Fruit fly (Drosophila melanogaster) whole organism, prepupa: ENCODE results near the gene CG15544.

Experiments used
- Blimp-1 ChIP-seq: fragments of 200-800 bp; sonication (Bioruptor generic); optimal IDR thresholded peaks from 3 replicates; lab custom pipeline; 2017; ENCODE audit warnings: missing biosample characterization, missing genetic modification characterization, mild to moderate bottlenecking, moderate library complexity, missing genetic modification reagents
- CG10669 ChIP-seq: fragments of 200-800 bp; sonication (Bioruptor generic); optimal IDR thresholded peaks from 3 replicates; lab custom pipeline; 2018; ENCODE audit warnings: missing biosample characterization, mild to moderate bottlenecking, missing genetic modification characterization, moderate library complexity
- CG11294 ChIP-seq: fragments of 200-800 bp; sonication (Bioruptor generic); IDR thresholded peaks from 2 replicates; pipeline ENCODE4 v1.3.6; 2022; ENCODE audit warnings: missing biosample characterization, missing genetic modification characterization
- CG11902 ChIP-seq: fragments of 200-800 bp; sonication (Bioruptor generic); optimal IDR thresholded peaks from 3 replicates; lab custom pipeline; 2016; ENCODE audit warnings: missing biosample characterization, missing genetic modification characterization
- CG15336 ChIP-seq: fragments of 200-800 bp; sonication (Bioruptor generic); IDR thresholded peaks from 2 replicates; pipeline ENCODE4 v1.3.6; 2022; ENCODE audit warnings: missing biosample characterization, missing genetic modification characterization
- CG1621 ChIP-seq: fragments of 200-800 bp; sonication (Bioruptor generic); optimal IDR thresholded peaks from 3 replicates; lab custom pipeline; 2018; ENCODE audit warnings: missing biosample characterization, mild to moderate bottlenecking, missing genetic modification characterization
- CG16779 ChIP-seq: fragments of 200-800 bp; sonication (Bioruptor generic); optimal IDR thresholded peaks from 3 replicates; lab custom pipeline; 2017; ENCODE audit warnings: missing biosample characterization, mild to moderate bottlenecking, missing genetic modification characterization
- CG3032 ChIP-seq: fragments of 200-800 bp; optimal IDR thresholded peaks from 2 replicates; lab custom pipeline; 2019; ENCODE audit warnings: missing biosample characterization, mild to moderate bottlenecking, missing genetic modification characterization, moderate library complexity
- CG31627 ChIP-seq: fragments of 200-800 bp; sonication (Bioruptor generic); optimal IDR thresholded peaks from 3 replicates; lab custom pipeline; 2016; ENCODE audit warnings: missing biosample characterization, missing genetic modification characterization
- CG34406 ChIP-seq: fragments of 200-800 bp; sonication (Bioruptor generic); optimal IDR thresholded peaks from 3 replicates; lab custom pipeline; 2016; ENCODE audit warnings: missing biosample characterization, missing genetic modification characterization
- CG3919 ChIP-seq: fragments of 200-800 bp; sonication (Bioruptor generic); optimal IDR thresholded peaks from 3 replicates; lab custom pipeline; 2016; ENCODE audit warnings: missing biosample characterization, missing genetic modification characterization
- CG4318 ChIP-seq: fragments of 200-800 bp; sonication (Bioruptor generic); optimal IDR thresholded peaks from 3 replicates; lab custom pipeline; 2017; ENCODE audit warnings: missing biosample characterization, mild to moderate bottlenecking, missing genetic modification characterization
- CG6163 ChIP-seq: fragments of 200-800 bp; sonication (Bioruptor generic); IDR thresholded peaks from 3 replicates; pipeline ENCODE4 v1.3.6; 2022; ENCODE audit warnings: missing biosample characterization, missing genetic modification characterization
- CG6276 ChIP-seq: fragments of 200-800 bp; sonication (Bioruptor generic); optimal IDR thresholded peaks from 2 replicates; lab custom pipeline; 2017; ENCODE audit warnings: missing biosample characterization, mild to moderate bottlenecking, missing genetic modification characterization
- CG6792 ChIP-seq: fragments of 200-800 bp; sonication (Bioruptor generic); optimal IDR thresholded peaks from 3 replicates; lab custom pipeline; 2016; ENCODE audit warnings: missing biosample characterization, missing genetic modification characterization
- CG6854 ChIP-seq: fragments of 200-800 bp; sonication (Bioruptor generic); optimal IDR thresholded peaks from 2 replicates; lab custom pipeline; 2017; ENCODE audit warnings: missing biosample characterization, mild to moderate bottlenecking, missing genetic modification characterization
- CG7368 ChIP-seq: fragments of 200-800 bp; sonication (Bioruptor generic); optimal IDR thresholded peaks from 3 replicates; lab custom pipeline; 2016; ENCODE audit warnings: missing biosample characterization, missing genetic modification characterization
- CG8119 ChIP-seq: fragments of 200-800 bp; sonication (Bioruptor generic); IDR thresholded peaks from 3 replicates; pipeline ENCODE4 v1.3.6; 2022; ENCODE audit warnings: missing biosample characterization, missing genetic modification characterization
- CG8319 ChIP-seq: fragments of 200-800 bp; sonication (Bioruptor generic); optimal IDR thresholded peaks from 3 replicates; lab custom pipeline; 2016; ENCODE audit warnings: missing biosample characterization, missing genetic modification characterization
- CG8632 ChIP-seq: fragments of 200-800 bp; sonication (Bioruptor generic); optimal IDR thresholded peaks from 3 replicates; lab custom pipeline; 2016; ENCODE audit warnings: missing biosample characterization, missing genetic modification characterization
- CG9139 ChIP-seq: fragments of 200-800 bp; sonication (Bioruptor generic); optimal IDR thresholded peaks from 3 replicates; lab custom pipeline; 2017; ENCODE audit warnings: missing biosample characterization, mild to moderate bottlenecking, missing genetic modification characterization
- Eip75B ChIP-seq: fragments of 200-800 bp; sonication (Bioruptor generic); optimal IDR thresholded peaks from 3 replicates; lab custom pipeline; 2016; ENCODE audit warnings: missing biosample characterization, missing genetic modification characterization
- Eip93F ChIP-seq: fragments of 200-800 bp; sonication (Bioruptor generic); optimal IDR thresholded peaks from 2 replicates; lab custom pipeline; 2016; ENCODE audit warnings: missing biosample characterization, mild to moderate bottlenecking, missing genetic modification characterization
- Gug ChIP-seq: fragments of 200-800 bp; sonication (Bioruptor generic); IDR thresholded peaks from 2 replicates; pipeline ENCODE4 v1.3.6; 2022; ENCODE audit warnings: missing biosample characterization, missing genetic modification characterization
- Hr38 ChIP-seq: sonication (Bioruptor generic); optimal IDR thresholded peaks from 2 replicates; lab custom pipeline; 2016; ENCODE audit warnings: missing biosample characterization, missing genetic modification characterization
- Hr39 ChIP-seq: fragments of 200-800 bp; sonication (Bioruptor generic); optimal IDR thresholded peaks from 2 replicates; lab custom pipeline; 2016; ENCODE audit warnings: missing biosample characterization, missing genetic modification characterization
- Lpt ChIP-seq: fragments of 200-800 bp; sonication (Bioruptor generic); optimal IDR thresholded peaks from 3 replicates; lab custom pipeline; 2016; ENCODE audit warnings: missing biosample characterization, missing genetic modification characterization
- Met ChIP-seq: fragments of 200-800 bp; sonication (Bioruptor generic); optimal IDR thresholded peaks from 3 replicates; lab custom pipeline; 2016; ENCODE audit warnings: missing biosample characterization, missing genetic modification characterization
- Smox ChIP-seq: fragments of 200-800 bp; sonication (Bioruptor generic); optimal IDR thresholded peaks from 3 replicates; lab custom pipeline; 2016; ENCODE audit warnings: missing biosample characterization, missing genetic modification characterization
- Sox14 ChIP-seq: fragments of 200-800 bp; sonication (Bioruptor generic); optimal IDR thresholded peaks from 3 replicates; lab custom pipeline; 2016; ENCODE audit warnings: missing biosample characterization, missing genetic modification characterization
- achi ChIP-seq: fragments of 200-800 bp; sonication (Bioruptor generic); optimal IDR thresholded peaks from 3 replicates; lab custom pipeline; 2016; ENCODE audit warnings: missing biosample characterization, missing genetic modification characterization
- acj6 ChIP-seq: fragments of 200-800 bp; sonication (Bioruptor generic); optimal IDR thresholded peaks from 3 replicates; lab custom pipeline; 2016; ENCODE audit warnings: missing biosample characterization, missing genetic modification characterization
- cyc ChIP-seq: fragments of 200-800 bp; sonication (Bioruptor generic); optimal IDR thresholded peaks from 3 replicates; lab custom pipeline; 2016; ENCODE audit warnings: missing biosample characterization, missing genetic modification characterization
- dac ChIP-seq: fragments of 200-800 bp; sonication (Bioruptor generic); optimal IDR thresholded peaks from 2 replicates; lab custom pipeline; 2017; ENCODE audit warnings: missing biosample characterization, mild to moderate bottlenecking, missing genetic modification characterization
- eg ChIP-seq: fragments of 200-800 bp; sonication (Bioruptor generic); IDR thresholded peaks from 3 replicates; pipeline ENCODE4 v1.3.6; 2022; ENCODE audit warnings: missing biosample characterization, missing genetic modification characterization
- esn ChIP-seq: fragments of 200-800 bp; sonication (Bioruptor generic); optimal IDR thresholded peaks from 2 replicates; lab custom pipeline; 2016; ENCODE audit warnings: missing biosample characterization, mild to moderate bottlenecking, missing genetic modification characterization, moderate library complexity
- fd85E ChIP-seq: fragments of 200-800 bp; sonication (Bioruptor generic); optimal IDR thresholded peaks from 3 replicates; lab custom pipeline; 2016; ENCODE audit warnings: missing biosample characterization, missing genetic modification characterization
- fkh ChIP-seq: fragments of 200-800 bp; sonication (Bioruptor generic); optimal IDR thresholded peaks from 3 replicates; lab custom pipeline; 2017; ENCODE audit warnings: missing biosample characterization, mild to moderate bottlenecking, missing genetic modification characterization, moderate library complexity
- net ChIP-seq: fragments of 200-800 bp; sonication (Bioruptor generic); optimal IDR thresholded peaks from 3 replicates; lab custom pipeline; 2016; ENCODE audit warnings: missing biosample characterization, missing genetic modification characterization
- pdm3 ChIP-seq: fragments of 200-800 bp; sonication (Bioruptor generic); optimal IDR thresholded peaks from 3 replicates; lab custom pipeline; 2016; ENCODE audit warnings: missing biosample characterization, missing genetic modification characterization
- salr ChIP-seq, 2 experiments: fragments of 200-800 bp; sonication (Bioruptor generic); optimal IDR thresholded peaks; 3 replicates each; lab custom pipeline; 2016 to 2018; ENCODE audit warnings: missing biosample characterization in 2 of 2, missing genetic modification characterization in 2 of 2, mild to moderate bottlenecking in 1 of 2
- spab ChIP-seq: fragments of 200-800 bp; sonication (Bioruptor generic); optimal IDR thresholded peaks from 2 replicates; lab custom pipeline; 2017; ENCODE audit warnings: missing biosample characterization, mild to moderate bottlenecking, missing genetic modification characterization, missing genetic modification reagents
- ss ChIP-seq, 2 experiments: fragments of 200-800 bp; sonication (Bioruptor generic); optimal IDR thresholded peaks; 2 replicates in 1 of 2; 3 replicates in 1 of 2; lab custom pipeline; 2017 to 2018; ENCODE audit warnings: mild to moderate bottlenecking in 2 of 2, missing biosample characterization in 2 of 2, missing genetic modification characterization in 2 of 2, moderate library complexity in 1 of 2
- svp ChIP-seq: fragments of 200-800 bp; sonication (Bioruptor generic); peaks from one replicate; lab custom pipeline; 2016; ENCODE audit warnings: missing biosample characterization, missing genetic modification characterization
- vri ChIP-seq: fragments of 200-800 bp; sonication (Bioruptor generic); optimal IDR thresholded peaks from 3 replicates; lab custom pipeline; 2016; ENCODE audit warnings: missing biosample characterization, mild to moderate bottlenecking, missing genetic modification characterization

The CG15544 gene

dm6 chr3R:30781661-30782120, 45.9 kb upstream of the CG15544 start (continued):
- TF ChIP-seq spab (GFP tag; lab: Kevin White, UChicago) (peak; percentile 91), salr (GFP tag; optimal IDR thresholded peaks at IDR 0.05; lab: Kevin White, UChicago) (peak; percentile 88 to 90), Smox (GFP tag; lab: Kevin White, UChicago) (peak; percentile 84), CG11902 (GFP tag; lab: Kevin White, UChicago) (peak; percentile 82), vri (GFP tag; lab: Kevin White, UChicago) (peak; percentile 53), CG8632 (GFP tag; lab: Kevin White, UChicago) (peak; percentile 83), acj6 (GFP tag; lab: Kevin White, UChicago) (peak; percentile 93), fd85E (GFP tag; lab: Kevin White, UChicago) (peak; percentile 75), CG16779 (tag; lab: Kevin White, UChicago) (peak; percentile 81), CG34406 (GFP tag; lab: Kevin White, UChicago) (peak; percentile 84), CG4318 (GFP tag; lab: Kevin White, UChicago) (peak; percentile 85), CG31627 (GFP tag; lab: Kevin White, UChicago) (peak; percentile 87), dac (GFP tag; lab: Kevin White, UChicago) (peak; percentile 80), fkh (GFP tag; lab: Kevin White, UChicago) (peak; percentile 96), Gug (GFP tag; lab: Robert Waterston, UW) (peak; percentile 96), pdm3 (GFP tag; lab: Kevin White, UChicago) (peak; percentile 94), ss (GFP tag; optimal IDR thresholded peaks at IDR 0.05; lab: Kevin White, UChicago) (peak; percentile 89 to 95)
- TF ChIP-seq, all 60 proteins: peak for 59

- TF ChIP-seq pdm3 (GFP tag; lab: Kevin White, UChicago) = no peak
- no peak for TF ChIP-seq Eip93F (GFP tag; lab: Kevin White, UChicago)
- no peak for TF ChIP-seq ss (GFP tag; optimal IDR thresholded peaks at IDR 0.05; lab: Kevin White, UChicago)
- peak; percentile 14 for TF ChIP-seq net (GFP tag; lab: Kevin White, UChicago)
- peak; percentile 55 for TF ChIP-seq svp (GFP tag; lab: Kevin White, UChicago)
- TF ChIP-seq CG7368 (GFP tag; lab: Kevin White, UChicago) = no peak
- TF ChIP-seq CG8319 (GFP tag; lab: Kevin White, UChicago) = no peak
- no peak for TF ChIP-seq fd85E (GFP tag; lab: Kevin White, UChicago)
- TF ChIP-seq Sox14 (GFP tag; lab: Kevin White, UChicago) = no peak
- no peak for TF ChIP-seq CG6854 (GFP tag; lab: Kevin White, UChicago)
- TF ChIP-seq Hr38 (GFP tag; lab: Kevin White, UChicago) = no peak
- TF ChIP-seq, all 60 proteins: peak for 2
Observed at dm6 chr3R:30782553-30782952, 45.1 kb upstream of the CG15544 start.

dm6 chr3R:30789363-30789762, 38.3 kb upstream of the CG15544 start:
- TF ChIP-seq Blimp-1 = no peak
- peak; percentile 55 for TF ChIP-seq esn
- no peak for TF ChIP-seq CG8319 (GFP tag; lab: Kevin White, UChicago)
- TF ChIP-seq CG16779 (tag; lab: Kevin White, UChicago) = peak; percentile 6
- peak; percentile 75 for TF ChIP-seq Met (GFP tag; lab: Kevin White, UChicago)
- TF ChIP-seq CG6792 (GFP tag; lab: Kevin White, UChicago) = no peak
- peak; percentile 88 for TF ChIP-seq eg
- TF ChIP-seq CG10669 = no peak
- no peak for TF ChIP-seq fkh (GFP tag; lab: Kevin White, UChicago)
- peak; percentile 58 for TF ChIP-seq CG15336
- no peak for TF ChIP-seq CG6276 (GFP tag; lab: Kevin White, UChicago)
- TF ChIP-seq CG3032 = peak; percentile 41
- no peak for TF ChIP-seq Hr39
- no peak for TF ChIP-seq CG1621
- TF ChIP-seq CG11902 (GFP tag; lab: Kevin White, UChicago) = no peak
- TF ChIP-seq cyc (GFP tag; lab: Kevin White, UChicago) = no peak
- no peak for TF ChIP-seq CG9139 (GFP tag; lab: Kevin White, UChicago)
- TF ChIP-seq Eip75B (GFP tag; lab: Kevin White, UChicago) = peak; percentile 68
- TF ChIP-seq dac (GFP tag; lab: Kevin White, UChicago) = no peak
- no peak for TF ChIP-seq CG8632 (GFP tag; lab: Kevin White, UChicago)
- peak; percentile 15 for TF ChIP-seq achi (GFP tag; lab: Kevin White, UChicago)
- TF ChIP-seq ss (GFP tag; optimal IDR thresholded peaks at IDR 0.05; lab: Kevin White, UChicago) = no peak
- TF ChIP-seq CG3919 = peak; percentile 27
- TF ChIP-seq CG8119 (GFP tag; lab: Robert Waterston, UW) = peak; percentile 69; the same call in 2 of the 3 replicates
- peak; percentile 0 for TF ChIP-seq Smox (GFP tag; lab: Kevin White, UChicago)
- TF ChIP-seq CG6163 (GFP tag; lab: Robert Waterston, UW) = peak; percentile 89
- TF ChIP-seq CG4318 (GFP tag; lab: Kevin White, UChicago) = no peak
- TF ChIP-seq CG11294 (GFP tag; lab: Robert Waterston, UW) = peak; percentile 42; the same call in 1 of the 2 replicates
- TF ChIP-seq Lpt (GFP tag; lab: Kevin White, UChicago) = no peak
- no peak for TF ChIP-seq spab (GFP tag; lab: Kevin White, UChicago)
- no peak for TF ChIP-seq salr (GFP tag; optimal IDR thresholded peaks at IDR 0.05; lab: Kevin White, UChicago)
